Fruit fly (Drosophila melanogaster) whole organism, wandering third instar larva: ENCODE results near the gene bowl.

Source experiments
- CG32264 ChIP-seq: fragments of 200-800 bp; sonication (Bioruptor generic); optimal IDR thresholded peaks from 2 replicates; lab custom pipeline; 2016; ENCODE audit warnings: missing biosample characterization, missing genetic modification characterization
- Dfd ChIP-seq: fragments of >200 bp; optimal IDR thresholded peaks from 2 replicates; lab custom pipeline; 2017; ENCODE audit warnings: missing biosample characterization, missing genetic modification characterization
- Dif ChIP-seq: fragments of 200-275, 200-300 bp; sonication (Bioruptor generic); optimal IDR thresholded peaks from 2 replicates; lab custom pipeline; 2018; ENCODE audit warnings: missing biosample characterization, missing genetic modification characterization; ENCODE audit not compliant: partially characterized antibody
- GATAd ChIP-seq: sonication (Bioruptor generic); optimal IDR thresholded peaks from 2 replicates; lab custom pipeline; 2016; ENCODE audit warnings: missing biosample characterization, missing genetic modification characterization
- HLH106 ChIP-seq: fragments of 200-800 bp; optimal IDR thresholded peaks from 3 replicates; lab custom pipeline; 2019; ENCODE audit warnings: missing biosample characterization, mild to moderate bottlenecking, missing genetic modification characterization, moderate library complexity
- Hnf4 ChIP-seq: fragments of 200-800 bp; sonication (Bioruptor generic); optimal IDR thresholded peaks from 2 replicates; lab custom pipeline; 2016; ENCODE audit warnings: missing biosample characterization, mild to moderate bottlenecking, missing genetic modification characterization
- Hr78 ChIP-seq: fragments of >200 bp; optimal IDR thresholded peaks from 2 replicates; lab custom pipeline; 2017; ENCODE audit warnings: missing biosample characterization, missing genetic modification characterization
- Hr83 ChIP-seq: fragments of 200-300 bp; sonication (Bioruptor generic); optimal IDR thresholded peaks from 2 replicates; lab custom pipeline; 2016; ENCODE audit warnings: missing biosample characterization, mild to moderate bottlenecking, missing genetic modification characterization, moderate library complexity; ENCODE audit not compliant: poor library complexity, severe bottlenecking
- Mio ChIP-seq: sonication (Bioruptor generic); optimal IDR thresholded peaks from 2 replicates; lab custom pipeline; 2016; ENCODE audit warnings: missing biosample characterization, missing genetic modification characterization
- Myc ChIP-seq: fragments of >200 bp; optimal IDR thresholded peaks from 2 replicates; lab custom pipeline; 2017
- N ChIP-seq: fragments of >200 bp; optimal IDR thresholded peaks from 2 replicates; lab custom pipeline; 2018; ENCODE audit warnings: missing biosample characterization, missing external identifiers, missing genetic modification characterization
- Sp1 ChIP-seq: fragments of 200-800 bp; sonication (Bioruptor generic); optimal IDR thresholded peaks from 3 replicates; lab custom pipeline; 2019; ENCODE audit warnings: missing biosample characterization, mild to moderate bottlenecking, missing genetic modification characterization, moderate library complexity
- Vsx2 ChIP-seq: fragments of 200-300, 225-300 bp; sonication (Bioruptor generic); optimal IDR thresholded peaks from 2 replicates; lab custom pipeline; 2018; ENCODE audit warnings: missing biosample characterization, missing genetic modification characterization; ENCODE audit not compliant: partially characterized antibody
- br ChIP-seq: fragments of 200-800 bp; sonication (Bioruptor generic); optimal IDR thresholded peaks from 2 replicates; lab custom pipeline; 2016; ENCODE audit warnings: missing biosample characterization, missing genetic modification characterization
- brk ChIP-seq: fragments of 200-800 bp; sonication (Bioruptor generic); optimal IDR thresholded peaks from 2 replicates; lab custom pipeline; 2016; ENCODE audit warnings: missing biosample characterization, mild to moderate bottlenecking, missing genetic modification characterization
- dl ChIP-seq, 2 experiments: fragments of 175-275, 200-275 bp in 1 of 2; fragments of 200-275 bp in 1 of 2; sonication (Bioruptor generic); optimal IDR thresholded peaks; lab custom pipeline; 2018; ENCODE audit warnings: mild to moderate bottlenecking in 2 of 2, missing biosample characterization in 2 of 2, missing genetic modification characterization in 2 of 2, moderate library complexity in 2 of 2; ENCODE audit not compliant: partially characterized antibody in 2 of 2, insufficient read depth in 1 of 2
- dmrt93B ChIP-seq: fragments of 200-800 bp; sonication (Bioruptor generic); optimal IDR thresholded peaks from 2 replicates; lab custom pipeline; 2018; ENCODE audit warnings: missing biosample characterization, mild to moderate bottlenecking, missing genetic modification characterization
- dsf ChIP-seq: sonication (Bioruptor generic); optimal IDR thresholded peaks from 2 replicates; lab custom pipeline; 2016; ENCODE audit warnings: missing biosample characterization, missing genetic modification characterization, borderline replicate concordance
- ey ChIP-seq: fragments of 200-800 bp; sonication (Bioruptor generic); optimal IDR thresholded peaks from 2 replicates; lab custom pipeline; 2016; ENCODE audit warnings: missing biosample characterization, missing genetic modification characterization
- foxo ChIP-seq, 2 experiments: fragments of 200-800 bp; sonication (Bioruptor generic); optimal IDR thresholded peaks; 2 replicates in 1 of 2; 3 replicates in 1 of 2; lab custom pipeline; 2016 to 2017; ENCODE audit warnings: missing biosample characterization in 2 of 2, missing genetic modification characterization in 2 of 2
- fru ChIP-seq: fragments of 200-800 bp; sonication (Bioruptor generic); optimal IDR thresholded peaks from 3 replicates; lab custom pipeline; 2016; ENCODE audit warnings: missing biosample characterization, mild to moderate bottlenecking, missing genetic modification characterization
- h ChIP-seq: fragments of 200-800 bp; sonication (Bioruptor generic); optimal IDR thresholded peaks from 3 replicates; lab custom pipeline; 2016; ENCODE audit warnings: missing biosample characterization, mild to moderate bottlenecking, missing genetic modification characterization
- jim ChIP-seq: fragments of 175-275, 200-325 bp; sonication (Bioruptor generic); optimal IDR thresholded peaks from 2 replicates; lab custom pipeline; 2016; ENCODE audit warnings: missing biosample characterization, mild to moderate bottlenecking, missing genetic modification characterization
- lola ChIP-seq: fragments of >200 bp; optimal IDR thresholded peaks from 2 replicates; lab custom pipeline; 2017; ENCODE audit warnings: missing biosample characterization, missing genetic modification characterization
- pan ChIP-seq: fragments of >200 bp; optimal IDR thresholded peaks from 2 replicates; lab custom pipeline; 2017
- psq ChIP-seq: fragments of 200-800 bp; sonication (Bioruptor generic); optimal IDR thresholded peaks from 3 replicates; lab custom pipeline; 2017; ENCODE audit warnings: missing biosample characterization, mild to moderate bottlenecking, missing genetic modification characterization, moderate library complexity
- rgr ChIP-seq: fragments of 200-800 bp; sonication (Bioruptor generic); optimal IDR thresholded peaks from 3 replicates; lab custom pipeline; 2016; ENCODE audit warnings: missing biosample characterization, mild to moderate bottlenecking, missing genetic modification characterization
- sv ChIP-seq: fragments of 200-800 bp; sonication (Bioruptor generic); optimal IDR thresholded peaks from 3 replicates; lab custom pipeline; 2016; ENCODE audit warnings: missing biosample characterization, missing genetic modification characterization
- tai ChIP-seq: sonication (Bioruptor generic); optimal IDR thresholded peaks from 2 replicates; lab custom pipeline; 2016; ENCODE audit warnings: missing biosample characterization, missing genetic modification characterization
- usp ChIP-seq: fragments of >200 bp; optimal IDR thresholded peaks from 2 replicates; lab custom pipeline; 2017; ENCODE audit warnings: missing biosample characterization, missing genetic modification characterization
- woc ChIP-seq: sonication (Bioruptor generic); optimal IDR thresholded peaks from 2 replicates; lab custom pipeline; 2016; ENCODE audit warnings: missing biosample characterization, mild to moderate bottlenecking, missing genetic modification characterization

Gene bowl

dm6 chr2L:3822462-3823065 lies 51.1 kb downstream of the bowl start:
- TF ChIP-seq Dfd (GFP tag; lab: Kevin White, UChicago) = no peak
- TF ChIP-seq N (GFP tag; lab: Kevin White, UChicago) = no peak
- TF ChIP-seq CG32264 (GFP tag; lab: Kevin White, UChicago) = no peak
- no peak for TF ChIP-seq usp
- no peak for TF ChIP-seq Hnf4 (GFP tag; lab: Kevin White, UChicago)
- TF ChIP-seq ey = no peak
- no peak for TF ChIP-seq brk (GFP tag; lab: Kevin White, UChicago)
- TF ChIP-seq dmrt93B (GFP tag; lab: Kevin White, UChicago) = no peak
- TF ChIP-seq dsf = no peak
- TF ChIP-seq foxo (GFP tag; optimal IDR thresholded peaks at IDR 0.05; lab: Kevin White, UChicago) = no peak
- no peak for TF ChIP-seq sv (GFP tag; lab: Kevin White, UChicago)
- TF ChIP-seq rgr (GFP tag; lab: Kevin White, UChicago) = no peak
- no peak for TF ChIP-seq Hr83
- no peak for TF ChIP-seq Dif (GFP tag; lab: Kevin White, UChicago)
- TF ChIP-seq tai (GFP tag; lab: Kevin White, UChicago) = no peak
- no peak for TF ChIP-seq lola (GFP tag; lab: Kevin White, UChicago)
- TF ChIP-seq br (GFP tag; lab: Kevin White, UChicago) = no peak

DNA sequence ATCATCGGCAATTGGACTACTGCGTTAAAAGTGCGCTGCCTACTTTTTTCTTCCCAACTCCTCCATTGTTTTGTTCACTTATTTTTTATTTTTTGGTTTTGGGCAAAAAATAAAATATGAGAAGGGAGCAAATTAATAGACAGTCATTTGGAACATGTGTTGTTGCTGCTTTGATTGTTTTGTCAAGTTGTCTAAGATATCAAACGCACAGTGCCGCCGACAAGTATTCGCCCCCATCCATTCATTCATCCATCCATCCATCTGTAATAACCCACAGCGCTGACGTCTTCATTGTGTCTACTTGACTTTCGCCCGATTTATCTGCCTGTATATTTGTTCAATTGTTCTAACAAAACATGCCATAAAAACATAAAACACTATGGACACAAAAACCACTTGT lies 52.3 kb downstream of the bowl start:
- TF ChIP-seq tai (GFP tag; lab: Kevin White, UChicago) (no peak), h (GFP tag; lab: Kevin White, UChicago) (no peak), Hnf4 (GFP tag; lab: Kevin White, UChicago) (no peak), Vsx2 (GFP tag; lab: Kevin White, UChicago) (no peak), ey (no peak), fru (GFP tag; lab: Kevin White, UChicago) (no peak), Mio (GFP tag; lab: Kevin White, UChicago) (no peak), dmrt93B (GFP tag; lab: Kevin White, UChicago) (no peak), jim (GFP tag; lab: Kevin White, UChicago) (no peak), HLH106 (no peak), psq (GFP tag; lab: Kevin White, UChicago) (no peak), GATAd (GFP tag; lab: Kevin White, UChicago) (no peak), dl (GFP tag; optimal IDR thresholded peaks at IDR 0.05; lab: Kevin White, UChicago; ENCODE audit: insufficient read depth in 1 of 2, partially characterized antibody in 2 of 2) (no peak), pan (lab: Kevin White, UChicago) (no peak), foxo (GFP tag; optimal IDR thresholded peaks at IDR 0.05; lab: Kevin White, UChicago) (no peak), N (GFP tag; lab: Kevin White, UChicago) (no peak), Sp1 (GFP tag; lab: Kevin White, UChicago) (no peak), Myc (lab: Kevin White, UChicago) (no peak)
- TF ChIP-seq, all 38 proteins: peak for 0

DNA sequence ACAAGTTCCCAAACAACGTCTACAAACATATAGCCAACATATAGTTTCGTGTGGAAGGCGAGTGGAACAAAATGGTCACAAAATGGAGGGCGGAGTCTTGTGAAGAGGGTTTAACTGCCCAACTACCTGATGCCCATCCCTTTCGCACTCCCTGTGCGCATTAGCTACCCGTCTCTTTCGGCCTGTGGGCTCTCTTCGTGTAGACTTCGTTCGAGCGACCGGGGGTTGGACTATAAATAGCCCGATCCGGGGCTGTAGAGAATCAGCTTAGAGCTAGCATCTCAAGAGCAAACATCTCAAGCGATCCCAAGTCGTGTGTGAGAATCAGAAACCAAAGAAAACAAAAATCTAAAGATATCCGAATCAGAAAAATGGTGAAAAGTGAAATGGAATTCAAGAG lies 53.9 kb downstream of the bowl start, which contains the start of gene slp1:
slp1 (plus strand) TSS at position 263 of the 400 bp plus-strand sequence.
- TF ChIP-seq Hr78 (GFP tag; lab: Kevin White, UChicago) (no peak), rgr (GFP tag; lab: Kevin White, UChicago) (no peak), usp (no peak), Dfd (GFP tag; lab: Kevin White, UChicago) (no peak), woc (GFP tag; lab: Kevin White, UChicago) (no peak), foxo (GFP tag; optimal IDR thresholded peaks at IDR 0.05; lab: Kevin White, UChicago) (no peak)

DNA sequence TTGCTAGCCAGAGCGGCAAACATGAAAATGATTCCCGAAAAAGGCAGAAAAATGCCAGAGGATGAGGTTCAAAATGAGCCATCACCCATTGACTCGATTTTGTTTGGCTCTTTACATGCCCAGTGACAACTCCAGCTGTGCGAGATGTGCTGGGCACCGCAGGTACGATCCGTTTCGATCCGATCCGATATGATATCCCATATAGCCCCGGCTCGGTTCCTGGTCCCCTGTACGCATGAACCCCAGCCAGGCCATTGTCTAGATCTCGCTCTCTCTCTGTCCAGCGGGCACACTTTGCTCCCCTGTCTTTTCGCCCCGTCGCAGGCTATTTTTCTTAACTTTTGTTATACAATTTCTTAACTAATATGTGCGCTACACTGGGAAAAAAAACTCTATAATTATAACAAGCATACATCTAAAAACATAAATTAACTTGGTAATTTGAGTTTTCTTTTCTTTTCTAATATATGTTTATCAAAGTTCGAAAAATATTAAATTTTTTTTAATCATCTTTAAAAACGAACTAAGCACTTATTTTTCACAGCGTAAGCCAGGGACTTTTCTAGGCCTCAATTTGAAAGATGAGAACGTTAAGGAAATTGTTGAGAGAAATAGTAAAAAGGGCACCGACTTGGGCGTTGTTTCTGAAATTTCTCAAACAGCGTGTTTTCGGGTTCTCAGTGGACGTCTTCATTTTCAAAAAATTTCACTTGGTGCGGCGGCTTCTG lies 56.1 kb downstream of the bowl start:
- no peak for TF ChIP-seq CG32264 (GFP tag; lab: Kevin White, UChicago)
- TF ChIP-seq sv (GFP tag; lab: Kevin White, UChicago) = peak; percentile 50
- TF ChIP-seq dl (GFP tag; optimal IDR thresholded peaks at IDR 0.05; lab: Kevin White, UChicago; ENCODE audit: insufficient read depth in 1 of 2, partially characterized antibody in 2 of 2) = no peak
